Worm (Caenorhabditis elegans) whole organism, L3 larva: ENCODE measurements around the gene golg-4.

Experiments used
- ama-1 ChIP-seq: fragments of 150-350 bp; optimal IDR thresholded peaks from 2 replicates; lab custom pipeline; 2018
- elt-1 ChIP-seq: fragments of 150-350 bp; optimal IDR thresholded peaks from 2 replicates; lab custom pipeline; 2014; ENCODE audit warnings: missing biosample characterization, missing genetic modification characterization
- hmg-11 ChIP-seq: sonication (generic microtip); optimal IDR thresholded peaks from 2 replicates; lab custom pipeline; 2016; ENCODE audit warnings: missing genetic modification characterization, missing compliant biosample characterization
- mdl-1 ChIP-seq: fragments of 150-350 bp; optimal IDR thresholded peaks from 2 replicates; lab custom pipeline; 2014; ENCODE audit warnings: missing biosample characterization, missing genetic modification characterization
- unc-62 ChIP-seq: fragments of 150-350 bp; sonication (generic microtip); optimal IDR thresholded peaks from 4 replicates; lab custom pipeline; 2014; ENCODE audit warnings: missing biosample characterization, missing genetic modification reagents, missing genetic modification characterization
- zag-1 ChIP-seq: fragments of 150-350 bp; optimal IDR thresholded peaks from 2 replicates; lab custom pipeline; 2014; ENCODE audit warnings: missing biosample characterization, missing genetic modification characterization

- TF ChIP-seq mdl-1 (tag; lab: Kevin White, UChicago): no peak
- TF ChIP-seq zag-1 (tag; lab: Kevin White, UChicago): no peak
- no peak for TF ChIP-seq elt-1 (tag; lab: Kevin White, UChicago)
- TF ChIP-seq hmg-11 (tag; lab: Kevin White, UChicago): no peak
- no peak for TF ChIP-seq ama-1 (lab: Kevin White, UChicago)
- TF ChIP-seq unc-62 (GFP tag; lab: Kevin White, UChicago): no peak
These were observed 26.0 kb downstream of the golg-4 start, which contains the start of gene K01A11.1 for ce11 chrIII:3431385-3431784.
